Worm (Caenorhabditis elegans) whole organism, young adult: Measurements from ENCODE around the gene sart-3.

Experiments
- attf-3 ChIP-seq: fragments of 200-800 bp; sonication (Bioruptor generic); conservative IDR thresholded peaks from 2 replicates; pipeline ENCODE4 v1.3.6; 2022; ENCODE audit warnings: missing genetic modification reagents, missing genetic modification characterization, missing compliant biosample characterization
- ceh-58 ChIP-seq: fragments of 200-800 bp; sonication (Bioruptor generic); IDR thresholded peaks from 2 replicates; pipeline ENCODE4 v1.3.6; 2022; ENCODE audit warnings: missing genetic modification characterization, missing compliant biosample characterization
- dpl-1 ChIP-seq: fragments of 150-350 bp; optimal IDR thresholded peaks from 2 replicates; lab custom pipeline; 2014; ENCODE audit warnings: missing biosample characterization, missing genetic modification reagents, missing genetic modification characterization
- efl-1 ChIP-seq: fragments of 150-350 bp; optimal IDR thresholded peaks from 2 replicates; lab custom pipeline; 2014; ENCODE audit warnings: missing biosample characterization, missing genetic modification reagents, missing genetic modification characterization
- ekl-4 ChIP-seq: fragments of 200-800 bp; sonication (Bioruptor generic); IDR thresholded peaks from 2 replicates; pipeline ENCODE4 v1.3.6; 2022; ENCODE audit warnings: missing genetic modification reagents, missing genetic modification characterization, missing compliant biosample characterization
- madf-8 ChIP-seq: fragments of 200-800 bp; sonication (Bioruptor generic); conservative IDR thresholded peaks from 2 replicates; pipeline ENCODE4 v1.3.6; 2022; ENCODE audit warnings: missing genetic modification reagents, missing genetic modification characterization, missing compliant biosample characterization
- nhr-179 ChIP-seq: sonication (generic microtip); optimal IDR thresholded peaks from 2 replicates; lab custom pipeline; 2016; ENCODE audit warnings: mild to moderate bottlenecking, missing genetic modification characterization, missing compliant biosample characterization
- unc-130 ChIP-seq: sonication (generic microtip); optimal IDR thresholded peaks from 2 replicates; lab custom pipeline; 2016; ENCODE audit warnings: missing genetic modification reagents, missing genetic modification characterization, missing compliant biosample characterization

DNA sequence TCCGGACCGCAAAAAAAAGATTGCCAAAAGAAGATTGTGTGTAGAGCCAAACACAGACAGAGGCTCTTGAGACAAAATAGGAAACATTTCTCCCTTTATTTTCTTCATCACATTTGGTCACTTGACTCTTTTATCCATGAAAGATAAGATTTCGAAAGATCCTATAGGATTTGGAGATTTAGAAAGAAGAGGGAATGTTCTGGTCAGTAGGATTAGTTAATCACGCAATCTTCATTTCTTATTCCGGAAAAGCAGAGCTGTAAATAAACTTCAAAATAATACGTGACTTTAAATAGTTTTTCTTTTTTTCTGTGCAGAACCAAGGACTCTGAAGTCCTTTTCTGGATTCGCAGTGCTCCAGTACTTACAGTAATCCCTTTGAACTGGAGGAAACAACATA, 14.5 kb upstream of the sart-3 start:
- TF ChIP-seq ceh-58 (GFP tag; lab: Robert Waterston, UW) (no peak), attf-3 (GFP tag; lab: Robert Waterston, UW) (no peak), efl-1 (GFP tag; lab: Kevin White, UChicago) (no peak), madf-8 (no peak), dpl-1 (no peak), ekl-4 (no peak), unc-130 (GFP tag; lab: Kevin White, UChicago) (no peak), nhr-179 (tag; lab: Kevin White, UChicago) (no peak)
